Fruit fly (Drosophila melanogaster): ENCODE data around the gene CG11911.

The CG11911 gene

DNA sequence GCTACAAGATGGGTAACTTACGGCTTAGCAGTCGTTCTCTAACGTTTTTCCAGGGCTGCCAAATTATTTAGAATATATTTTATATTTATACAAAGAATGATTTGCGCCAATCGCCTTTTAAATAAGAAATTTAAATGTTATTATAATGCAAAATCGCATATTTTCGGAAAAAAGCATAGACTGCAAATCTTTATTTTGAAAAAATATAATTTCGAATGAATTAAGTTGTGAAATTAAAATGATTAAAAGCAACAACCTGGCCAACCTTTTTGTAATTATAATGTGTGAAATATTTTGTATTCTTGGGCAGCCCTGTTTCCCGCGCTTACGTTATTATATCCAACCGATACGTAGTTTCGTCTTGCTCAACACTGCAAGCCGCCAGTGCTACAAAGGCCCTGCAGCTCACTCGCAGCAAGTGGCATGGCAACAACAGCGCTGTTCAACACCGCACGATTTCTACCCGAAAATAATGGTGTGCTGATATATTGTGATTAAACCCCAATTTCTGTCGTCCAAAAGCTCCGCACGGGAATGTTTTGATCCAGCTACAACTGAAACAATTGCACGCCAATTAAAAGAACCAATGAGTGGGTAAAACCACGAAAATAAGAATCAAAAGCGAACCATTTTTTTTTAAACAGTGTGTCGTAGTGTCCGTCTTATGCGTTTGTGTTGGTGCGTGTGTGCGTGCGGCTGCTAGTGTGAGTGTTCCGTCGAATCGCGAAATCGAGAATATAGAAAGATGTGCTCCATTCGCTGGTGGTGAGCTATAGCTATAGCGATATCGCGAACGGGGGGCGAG lies 23.4 kb downstream of the CG11911 start, which contains the start of gene Pi3K21B (continued):
- no peak for TF ChIP-seq br (optimal IDR thresholded peaks at IDR 0.05)
- peak; percentile 88 for TF ChIP-seq CG18262 (tag; optimal IDR thresholded peaks at IDR 0.05)
- peak; percentile 100 for TF ChIP-seq CG9437 (GFP tag; optimal IDR thresholded peaks at IDR 0.05)
- TF ChIP-seq CG13775 (GFP tag; optimal IDR thresholded peaks at IDR 0.05) = peak; percentile 95
- TF ChIP-seq CG34376 (GFP tag; optimal IDR thresholded peaks at IDR 0.05) = peak; percentile 85
- no peak for TF ChIP-seq lov (optimal IDR thresholded peaks at IDR 0.05)
- 0 out of 3 replicates have a peak, but pooled peaks have one; percentile 4 for TF ChIP-seq lov (GFP tag; IDR thresholded peaks at IDR 0.05)
- TF ChIP-seq CG33557 (GFP tag; optimal IDR thresholded peaks at IDR 0.05) = peak; percentile 86
- TF ChIP-seq sd (tag; optimal IDR thresholded peaks at IDR 0.05) = peak; percentile 70
- 0 out of 3 replicates have a peak, but pooled peaks have one; percentile 67 for TF ChIP-seq CG6175 (GFP tag; IDR thresholded peaks at IDR 0.05)
- TF ChIP-seq tap (tag; optimal IDR thresholded peaks at IDR 0.05) = peak; percentile 74
- no peak for TF ChIP-seq pan (optimal IDR thresholded peaks at IDR 0.05)
- TF ChIP-seq pan (GFP tag; optimal IDR thresholded peaks at IDR 0.05 in 1 of 2, IDR thresholded peaks at IDR 0.05 in 1 of 2) = peak in 1 of 2 experiments; percentile 75
- peak; percentile 70 for TF ChIP-seq CG3065 (GFP tag; optimal IDR thresholded peaks at IDR 0.05)
- no peak for TF ChIP-seq vnd (GFP tag; IDR thresholded peaks at IDR 0.05; ENCODE audit: partially characterized antibody)
- peak; percentile 89 for TF ChIP-seq maf-S (GFP tag; optimal IDR thresholded peaks at IDR 0.05)
- peak; percentile 84 for TF ChIP-seq ssp (GFP tag; IDR thresholded peaks at IDR 0.05)
- peak; percentile 91 for TF ChIP-seq CG2678 (tag; optimal IDR thresholded peaks at IDR 0.05)
- no peak for TF ChIP-seq CG2199 (GFP tag; IDR thresholded peaks at IDR 0.05)
- peak; percentile 51 for TF ChIP-seq ATbp (GFP tag; optimal IDR thresholded peaks at IDR 0.05)
- peak; percentile 93 for TF ChIP-seq ems (GFP tag; optimal IDR thresholded peaks at IDR 0.05)
- TF ChIP-seq CG8478 (optimal IDR thresholded peaks at IDR 0.05) = peak; percentile 78
- TF ChIP-seq CG8388 (GFP tag; optimal IDR thresholded peaks at IDR 0.05) = peak; percentile 80
- peak; percentile 61 for TF ChIP-seq Elba2 (GFP tag; optimal IDR thresholded peaks at IDR 0.05)
- peak; percentile 75 for TF ChIP-seq wor (GFP tag; IDR thresholded peaks at IDR 0.05)
- TF ChIP-seq CG3726 (GFP tag; IDR thresholded peaks at IDR 0.05) = peak; percentile 75; the same call in 1 of the 3 replicates
- TF ChIP-seq rib (GFP tag; IDR thresholded peaks at IDR 0.05) = peak; percentile 51; the same call in 1 of the 2 replicates
- TF ChIP-seq YL-1 (GFP tag; optimal IDR thresholded peaks at IDR 0.05) = peak; percentile 75
- TF ChIP-seq CG17568 (GFP tag; optimal IDR thresholded peaks at IDR 0.05) = peak; percentile 2
- peak; percentile 78 for TF ChIP-seq CG11560 (tag; IDR thresholded peaks at IDR 0.05)
- no peak for TF ChIP-seq Hr39 (optimal IDR thresholded peaks at IDR 0.05)
- TF ChIP-seq nmo (GFP tag; optimal IDR thresholded peaks at IDR 0.05) = peak; percentile 93
- peak; percentile 83 for TF ChIP-seq lbe (GFP tag; optimal IDR thresholded peaks at IDR 0.05)
- peak; percentile 88 for TF ChIP-seq CG8089 (GFP tag; optimal IDR thresholded peaks at IDR 0.05)
- peak; percentile 73 for TF ChIP-seq emc (GFP tag; optimal IDR thresholded peaks at IDR 0.05)
- TF ChIP-seq CG4820 (GFP tag; optimal IDR thresholded peaks at IDR 0.05) = peak; percentile 88
- TF ChIP-seq CG30020 (tag; optimal IDR thresholded peaks at IDR 0.05) = peak; percentile 75
- peak; percentile 95 for TF ChIP-seq CG14710 (tag; optimal IDR thresholded peaks at IDR 0.05)
- peak; percentile 59; the same call in 1 of the 2 replicates for TF ChIP-seq sens-2 (GFP tag; IDR thresholded peaks at IDR 0.05)
- peak; percentile 74 for TF ChIP-seq B-H1 (GFP tag; IDR thresholded peaks at IDR 0.05)
- no peak for TF ChIP-seq Dip2 (GFP tag; IDR thresholded peaks at IDR 0.05)
- TF ChIP-seq scrt (GFP tag; optimal IDR thresholded peaks at IDR 0.05) = peak; percentile 70
- TF ChIP-seq Doc3 (GFP tag; IDR thresholded peaks at IDR 0.05; ENCODE audit: partially characterized antibody) = no peak
- peak; percentile 87 for TF ChIP-seq Atf-2 (GFP tag; optimal IDR thresholded peaks at IDR 0.05)
- peak; percentile 92 for TF ChIP-seq Chrac-16 (GFP tag; optimal IDR thresholded peaks at IDR 0.05)
- TF ChIP-seq ERR (GFP tag; optimal IDR thresholded peaks at IDR 0.05) = peak; percentile 81
- TF ChIP-seq sr (GFP tag; IDR thresholded peaks at IDR 0.05) = peak; percentile 52; the same call in 1 of the 3 replicates
- peak; percentile 72; the same call in 2 of the 3 replicates for TF ChIP-seq jigr1 (GFP tag; IDR thresholded peaks at IDR 0.05)
- peak; percentile 49 for TF ChIP-seq BEAF-32 (GFP tag; optimal IDR thresholded peaks at IDR 0.05)
- TF ChIP-seq al (GFP tag; IDR thresholded peaks at IDR 0.05) = peak; percentile 77
- TF ChIP-seq grn (GFP tag; optimal IDR thresholded peaks at IDR 0.05) = peak; percentile 56
